Worm (Caenorhabditis elegans) whole organism, L1 larva: Measurements from ENCODE around the gene kmo-2.

Experiments
- C16A3.4 ChIP-seq: fragments of 150-350 bp; optimal IDR thresholded peaks from 2 replicates; lab custom pipeline; 2014; ENCODE audit warnings: missing biosample characterization, missing genetic modification characterization
- C34B4.2 ChIP-seq: sonication (generic microtip); optimal IDR thresholded peaks from 2 replicates; lab custom pipeline; 2017; ENCODE audit warnings: mild to moderate bottlenecking, missing genetic modification characterization, missing compliant biosample characterization
- ama-1 ChIP-seq: fragments of 150-350 bp; optimal IDR thresholded peaks from 2 replicates; lab custom pipeline; 2014
- ceh-8 ChIP-seq: fragments of 200-800 bp; sonication (Bioruptor generic); optimal IDR thresholded peaks from 2 replicates; lab custom pipeline; 2018; ENCODE audit warnings: mild to moderate bottlenecking, missing genetic modification characterization, moderate library complexity, missing compliant biosample characterization
- ceh-88 ChIP-seq: fragments of 200-800 bp; sonication (Bioruptor generic); IDR thresholded peaks from 2 replicates; pipeline ENCODE4 v1.3.6; 2022; ENCODE audit warnings: missing genetic modification characterization, missing compliant biosample characterization
- ceh-90 ChIP-seq: sonication (generic microtip); optimal IDR thresholded peaks from 2 replicates; lab custom pipeline; 2016; ENCODE audit warnings: missing genetic modification characterization, missing compliant biosample characterization
- dpl-1 ChIP-seq, 3 experiments: fragments of 150-350 bp in 2 of 3; sonication (generic microtip) in 1 of 3; optimal IDR thresholded peaks; 2 replicates each; lab custom pipeline; 2014 to 2017; ENCODE audit warnings: missing biosample characterization in 3 of 3, missing genetic modification characterization in 3 of 3, missing genetic modification reagents in 3 of 3
- dsc-1 ChIP-seq: sonication (generic microtip); optimal IDR thresholded peaks from 2 replicates; lab custom pipeline; 2016; ENCODE audit warnings: mild to moderate bottlenecking, missing genetic modification characterization, missing compliant biosample characterization
- efl-1 ChIP-seq, 4 experiments: fragments of 150-350 bp; optimal IDR thresholded peaks in 3 of 4; peaks in 1 of 4; 1 replicate in 1 of 4; 2 replicates in 3 of 4; lab custom pipeline; 2014; ENCODE audit warnings: missing biosample characterization in 2 of 4, missing genetic modification characterization in 2 of 4, missing genetic modification reagents in 2 of 4
- efl-3 ChIP-seq: fragments of 200-800 bp; sonication (Bioruptor generic); optimal IDR thresholded peaks from 2 replicates; lab custom pipeline; 2018; ENCODE audit warnings: mild to moderate bottlenecking, missing genetic modification characterization, missing compliant biosample characterization
- egl-13 ChIP-seq: sonication (generic microtip); optimal IDR thresholded peaks from 2 replicates; lab custom pipeline; 2016; ENCODE audit warnings: missing genotype, missing genetic modification reagents, missing genetic modification characterization, missing compliant biosample characterization
- egl-27 ChIP-seq, 2 experiments: fragments of 150-350 bp in 1 of 2; sonication (generic microtip); optimal IDR thresholded peaks; 3 replicates each; lab custom pipeline; 2017 to 2018; ENCODE audit warnings: missing biosample characterization in 2 of 2, missing genetic modification characterization in 2 of 2, missing genetic modification reagents in 2 of 2
- elt-3 ChIP-seq, 6 experiments: fragments of 150-350 bp in 1 of 6; sonication (generic microtip); optimal IDR thresholded peaks; 2 replicates each; lab custom pipeline; 2017 to 2018; ENCODE audit warnings: missing biosample characterization in 6 of 6, missing genetic modification characterization in 6 of 6, inconsistent platforms in 1 of 6
- ets-5 ChIP-seq: fragments of 200-800 bp; sonication (Bioruptor generic); IDR thresholded peaks from 2 replicates; pipeline ENCODE4 v1.3.6; 2022; ENCODE audit warnings: missing genetic modification characterization, missing compliant biosample characterization
- grh-1 ChIP-seq: fragments of 200-800 bp; sonication (Bioruptor generic); IDR thresholded peaks from 2 replicates; pipeline ENCODE4 v1.3.6; 2022; ENCODE audit warnings: missing genetic modification reagents, missing genetic modification characterization, missing compliant biosample characterization
- hlh-17 ChIP-seq: fragments of 200-800 bp; sonication (Bioruptor generic); optimal IDR thresholded peaks from 2 replicates; lab custom pipeline; 2018; ENCODE audit warnings: missing genetic modification characterization, mild to moderate bottlenecking, missing compliant biosample characterization, moderate library complexity, borderline replicate concordance
- hpl-2 ChIP-seq: fragments of 150-350 bp; optimal IDR thresholded peaks from 2 replicates; lab custom pipeline; 2014; ENCODE audit warnings: missing biosample characterization, missing genetic modification reagents, missing genetic modification characterization
- irx-1 ChIP-seq: sonication (generic microtip); optimal IDR thresholded peaks from 2 replicates; lab custom pipeline; 2016; ENCODE audit warnings: missing genetic modification characterization, missing compliant biosample characterization
- isw-1 ChIP-seq: fragments of 200-800 bp; sonication (Bioruptor generic); IDR thresholded peaks from 2 replicates; pipeline ENCODE4 v1.3.6; 2022; ENCODE audit warnings: missing genetic modification characterization, missing compliant biosample characterization
- lin-15B ChIP-seq: fragments of 150-350 bp; sonication (generic microtip); optimal IDR thresholded peaks from 3 replicates; lab custom pipeline; 2014; ENCODE audit warnings: missing biosample characterization, missing genetic modification characterization
- lin-35 ChIP-seq, 2 experiments: fragments of 150-350 bp; optimal IDR thresholded peaks; 2 replicates each; lab custom pipeline; 2014; ENCODE audit warnings: missing biosample characterization in 2 of 2, missing genetic modification characterization in 2 of 2, missing genetic modification reagents in 2 of 2
- lir-3 ChIP-seq: sonication (generic microtip); optimal IDR thresholded peaks from 2 replicates; lab custom pipeline; 2016; ENCODE audit warnings: mild to moderate bottlenecking, missing genetic modification characterization, moderate library complexity, missing compliant biosample characterization; ENCODE audit not compliant: poor library complexity
- lsy-2 ChIP-seq, 2 experiments: fragments of 150-350 bp; optimal IDR thresholded peaks; 2 replicates each; lab custom pipeline; 2014; ENCODE audit warnings: missing biosample characterization in 2 of 2, missing genetic modification characterization in 2 of 2
- mdl-1 ChIP-seq, 2 experiments: fragments of 150-350 bp; optimal IDR thresholded peaks; 2 replicates each; lab custom pipeline; 2014 to 2017; ENCODE audit warnings: missing biosample characterization in 2 of 2, missing genetic modification characterization in 2 of 2, inconsistent platforms in 1 of 2
- mef-2 ChIP-seq: fragments of 150-350 bp; optimal IDR thresholded peaks from 2 replicates; lab custom pipeline; 2014; ENCODE audit warnings: missing biosample characterization, missing genetic modification characterization
- nhr-12 ChIP-seq: sonication (generic microtip); optimal IDR thresholded peaks from 2 replicates; lab custom pipeline; 2017; ENCODE audit warnings: missing biosample characterization, missing genetic modification characterization
- nhr-19 ChIP-seq: fragments of 200-800 bp; sonication (Bioruptor generic); conservative IDR thresholded peaks from 2 replicates; pipeline ENCODE4 v1.3.6; 2022; ENCODE audit warnings: missing genetic modification characterization, missing compliant biosample characterization
- nhr-20 ChIP-seq: sonication (generic microtip); optimal IDR thresholded peaks from 2 replicates; lab custom pipeline; 2016; ENCODE audit warnings: mild to moderate bottlenecking, missing genetic modification characterization, missing compliant biosample characterization
- nhr-237 ChIP-seq: fragments of 150-350 bp; optimal IDR thresholded peaks from 2 replicates; lab custom pipeline; 2014; ENCODE audit warnings: missing biosample characterization, missing genetic modification characterization
- nhr-47 ChIP-seq: sonication (generic microtip); optimal IDR thresholded peaks from 2 replicates; lab custom pipeline; 2016; ENCODE audit warnings: mild to moderate bottlenecking, missing genetic modification characterization, moderate library complexity, missing compliant biosample characterization
- nhr-71 ChIP-seq: sonication (generic microtip); optimal IDR thresholded peaks from 2 replicates; lab custom pipeline; 2016; ENCODE audit warnings: mild to moderate bottlenecking, missing genetic modification characterization, moderate library complexity, missing compliant biosample characterization
- nhr-76 ChIP-seq: sonication (generic microtip); optimal IDR thresholded peaks from 2 replicates; lab custom pipeline; 2017; ENCODE audit warnings: missing biosample characterization, missing genetic modification characterization
- nhr-77 ChIP-seq: fragments of 150-350 bp; optimal IDR thresholded peaks from 2 replicates; lab custom pipeline; 2014; ENCODE audit warnings: missing biosample characterization, missing genetic modification characterization
- nhr-84 ChIP-seq: sonication (generic microtip); optimal IDR thresholded peaks from 2 replicates; lab custom pipeline; 2017; ENCODE audit warnings: missing biosample characterization, missing genetic modification characterization
- nhr-85 ChIP-seq: sonication (generic microtip); peaks from one replicate; lab custom pipeline; 2016; ENCODE audit warnings: missing genetic modification characterization, inconsistent platforms, missing compliant biosample characterization
- pag-3 ChIP-seq: sonication (generic microtip); optimal IDR thresholded peaks from 2 replicates; lab custom pipeline; 2017; ENCODE audit warnings: missing genetic modification characterization, mild to moderate bottlenecking, missing compliant biosample characterization, antibody characterized with exemption, borderline replicate concordance; ENCODE audit not compliant: insufficient read depth
- rnt-1 ChIP-seq: sonication (generic microtip); optimal IDR thresholded peaks from 2 replicates; lab custom pipeline; 2016; ENCODE audit warnings: mild to moderate bottlenecking, missing genetic modification characterization, moderate library complexity, missing compliant biosample characterization
- snpc-4 ChIP-seq: fragments of 150-350 bp; optimal IDR thresholded peaks from 2 replicates; lab custom pipeline; 2014; ENCODE audit warnings: missing biosample characterization, missing genetic modification characterization
- sox-4 ChIP-seq: sonication (generic microtip); optimal IDR thresholded peaks from 2 replicates; lab custom pipeline; 2016; ENCODE audit warnings: missing genetic modification characterization, missing compliant biosample characterization
- sptf-1 ChIP-seq: fragments of 150-350 bp; optimal IDR thresholded peaks from 2 replicates; lab custom pipeline; 2014; ENCODE audit warnings: missing biosample characterization, missing genetic modification characterization
- sup-37 ChIP-seq: fragments of 200-800 bp; sonication (Bioruptor generic); optimal IDR thresholded peaks from 2 replicates; lab custom pipeline; 2018; ENCODE audit warnings: mild to moderate bottlenecking, missing genetic modification characterization, missing compliant biosample characterization
- unc-130 ChIP-seq: fragments of 150-350 bp; optimal IDR thresholded peaks from 2 replicates; lab custom pipeline; 2017; ENCODE audit warnings: missing biosample characterization, missing genetic modification characterization, inconsistent platforms
- unc-30 ChIP-seq: sonication (generic microtip); optimal IDR thresholded peaks from 2 replicates; lab custom pipeline; 2017; ENCODE audit warnings: missing biosample characterization, missing genetic modification characterization
- unc-62 ChIP-seq: fragments of 150-350 bp; optimal IDR thresholded peaks from 2 replicates; lab custom pipeline; 2014; ENCODE audit warnings: missing biosample characterization, missing genetic modification reagents, missing genetic modification characterization
- unc-86 ChIP-seq: sonication (generic microtip); optimal IDR thresholded peaks from 2 replicates; lab custom pipeline; 2016; ENCODE audit warnings: missing genetic modification characterization, missing compliant biosample characterization
- xbp-1 ChIP-seq: sonication (generic microtip); optimal IDR thresholded peaks from 2 replicates; lab custom pipeline; 2016; ENCODE audit warnings: missing genetic modification characterization, missing compliant biosample characterization
- zag-1 ChIP-seq: fragments of 150-350 bp; optimal IDR thresholded peaks from 2 replicates; lab custom pipeline; 2014; ENCODE audit warnings: missing biosample characterization, missing genetic modification characterization

kmo-2 gene

DNA sequence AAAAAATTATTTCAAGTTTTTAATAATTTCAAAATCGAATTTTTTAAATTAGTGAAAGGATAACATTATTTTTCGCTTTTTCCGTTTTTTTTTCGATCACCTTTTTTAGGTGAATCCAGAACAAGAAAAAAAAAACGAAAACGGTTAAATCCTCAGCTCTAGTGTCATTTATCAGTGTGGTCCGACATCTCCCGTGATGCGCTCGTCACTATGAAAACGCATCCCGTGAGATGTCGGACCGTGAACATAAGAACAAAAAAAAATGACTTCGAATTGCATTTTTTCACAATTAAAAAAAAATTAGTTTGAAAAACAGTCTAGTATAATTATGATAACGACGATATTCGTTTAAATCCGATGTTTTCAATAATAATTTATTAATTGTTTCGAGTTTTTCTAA is 20.6 kb downstream of the kmo-2 start:
- TF ChIP-seq unc-30 (no peak), snpc-4 (peak; percentile 56)

ce11 chrV:12045132-12045531 is 23.2 kb downstream of the kmo-2 start, which contains the start of gene F10C2.5:
F10C2.5 (plus strand) TSS chrV:12045432.
- TF ChIP-seq grh-1 (no peak), nhr-237 (tag; lab: Kevin White, UChicago) (no peak), lin-15B (tag; lab: Kevin White, UChicago) (no peak), rnt-1 (no peak)

- TF ChIP-seq dsc-1 (tag; lab: Kevin White, UChicago) (peak; percentile 28), C16A3.4 (tag; lab: Kevin White, UChicago) (peak; percentile 63), nhr-12 (tag; lab: Kevin White, UChicago) (no peak), ets-5 (GFP tag; lab: Robert Waterston, UW) (no peak), sptf-1 (tag; lab: Kevin White, UChicago) (no peak), nhr-237 (tag; lab: Kevin White, UChicago) (no peak), ama-1 (lab: Kevin White, UChicago) (no peak), ceh-88 (GFP tag; lab: Robert Waterston, UW) (no peak), sox-4 (no peak), xbp-1 (tag; lab: Kevin White, UChicago) (peak; percentile 64), ceh-90 (tag; lab: Kevin White, UChicago) (no peak), efl-1 (optimal IDR thresholded peaks at IDR 0.05; lab: Kevin White, UChicago) (peak; percentile 89 to 95), efl-1 (GFP tag; optimal IDR thresholded peaks at IDR 0.05 in 1 of 2; lab: Kevin White, UChicago) (peak; percentile 94 to 99), nhr-19 (GFP tag; lab: Robert Waterston, UW) (peak; percentile 48), pag-3 (tag; lab: Kevin White, UChicago) (no peak), egl-13 (tag; lab: Kevin White, UChicago) (no peak), lsy-2 (tag; optimal IDR thresholded peaks at IDR 0.05; lab: Kevin White, UChicago) (peak; percentile 63 to 84), egl-27 (tag; optimal IDR thresholded peaks at IDR 0.05; lab: Kevin White, UChicago) (no peak), ceh-8 (GFP tag; lab: Kevin White, UChicago) (no peak), mef-2 (tag; lab: Kevin White, UChicago) (no peak), zag-1 (tag; lab: Kevin White, UChicago) (no peak), C34B4.2 (no peak), nhr-84 (tag; lab: Kevin White, UChicago) (no peak), unc-86 (peak; percentile 48), dpl-1 (GFP tag; optimal IDR thresholded peaks at IDR 0.05; lab: Kevin White, UChicago) (peak; percentile 92 to 96 (median 94)), nhr-20 (tag; lab: Kevin White, UChicago) (peak; percentile 71), lir-3 (tag; lab: Kevin White, UChicago) (no peak), sup-37 (GFP tag; lab: Kevin White, UChicago) (no peak), irx-1 (tag; lab: Kevin White, UChicago) (peak; percentile 34), unc-130 (no peak), unc-62 (GFP tag; lab: Kevin White, UChicago) (no peak), elt-3 (tag; optimal IDR thresholded peaks at IDR 0.05; lab: Kevin White, UChicago) (peak in 2 of 6 experiments; percentile 50 to 62), nhr-71 (tag; lab: Kevin White, UChicago) (peak; percentile 82), mdl-1 (tag; optimal IDR thresholded peaks at IDR 0.05; lab: Kevin White, UChicago) (no peak), hlh-17 (GFP tag; lab: Kevin White, UChicago) (no peak), nhr-76 (tag; lab: Kevin White, UChicago) (no peak), isw-1 (GFP tag; lab: Robert Waterston, UW) (peak; percentile 48), nhr-47 (tag; lab: Kevin White, UChicago) (peak; percentile 63), nhr-85 (tag; lab: Kevin White, UChicago) (peak; percentile 81), lin-35 (GFP tag; optimal IDR thresholded peaks at IDR 0.05; lab: Kevin White, UChicago) (peak; percentile 93 to 96), hpl-2 (GFP tag; lab: Kevin White, UChicago) (no peak), efl-3 (GFP tag; lab: Kevin White, UChicago) (no peak), unc-30 (no peak), grh-1 (no peak), nhr-77 (tag; lab: Kevin White, UChicago) (peak; percentile 51)
Measured at ce11 chrV:12040823-12041606, 27.3 kb downstream of the kmo-2 start, which contains the start of the genes kup-1 and F10C2.4. kup-1 (minus strand) TSS chrV:12040873. F10C2.4 (plus strand) TSS chrV:12041556.
